Worm (Caenorhabditis elegans): Measurements from ENCODE around the gene srlf-35.

ce11 chrV:501230-501629, 2.6 kb upstream of the srlf-35 start, which contains the start of gene str-256:
- TF ChIP-seq ztf-11 (tag; optimal IDR thresholded peaks at IDR 0.05) (no peak), zip-4 (GFP tag; optimal IDR thresholded peaks at IDR 0.05) (no peak), egl-13 (tag; optimal IDR thresholded peaks at IDR 0.05) (no peak), unc-86 (tag; optimal IDR thresholded peaks at IDR 0.05) (no peak)

All from whole organism, L1 larva.